Fruit fly (Drosophila melanogaster) whole organism, embryonic: ENCODE results near the gene CG4393.
A peak's percentile ranks its signal among the peaks of the same experiment; 100 is the strongest.

Source experiments
- Atf6 ChIP-seq: fragments of 200-800 bp; sonication (Bioruptor generic); IDR thresholded peaks from 2 replicates; pipeline ENCODE4 v1.3.6; 2022; ENCODE audit warnings: missing biosample characterization, missing genetic modification characterization
- CG10147 ChIP-seq: fragments of 200-800 bp; sonication (Bioruptor generic); optimal IDR thresholded peaks from 2 replicates; lab custom pipeline; 2019; ENCODE audit warnings: missing biosample characterization, mild to moderate bottlenecking, missing genetic modification characterization, moderate library complexity
- CG10431 ChIP-seq: fragments of 200-800 bp; sonication (Bioruptor generic); optimal IDR thresholded peaks from 3 replicates; lab custom pipeline; 2018; ENCODE audit warnings: missing biosample characterization, mild to moderate bottlenecking, missing genetic modification characterization
- CG11560 ChIP-seq: fragments of 200-800 bp; sonication (Bioruptor generic); IDR thresholded peaks from 3 replicates; pipeline ENCODE4 v1.3.6; 2022; ENCODE audit warnings: missing biosample characterization, missing genetic modification characterization
- CG12071 ChIP-seq: fragments of 200-800 bp; sonication (Bioruptor generic); optimal IDR thresholded peaks from 3 replicates; lab custom pipeline; 2018; ENCODE audit warnings: missing biosample characterization, mild to moderate bottlenecking, missing genetic modification characterization
- CG12155 ChIP-seq: fragments of 200-800 bp; sonication (Bioruptor generic); optimal IDR thresholded peaks from 3 replicates; lab custom pipeline; 2016; ENCODE audit warnings: missing biosample characterization, missing genetic modification characterization
- CG12769 ChIP-seq: fragments of 200-800 bp; sonication (Bioruptor generic); optimal IDR thresholded peaks from 2 replicates; lab custom pipeline; 2019; ENCODE audit warnings: missing biosample characterization, mild to moderate bottlenecking, missing genetic modification characterization, moderate library complexity
- CG13287 ChIP-seq: fragments of 200-800 bp; sonication (Bioruptor generic); IDR thresholded peaks from 2 replicates; pipeline ENCODE4 v1.3.6; 2022; ENCODE audit warnings: missing biosample characterization, missing genetic modification characterization; ENCODE audit not compliant: partially characterized antibody
- CG17359 ChIP-seq: fragments of 200-800 bp; sonication (Bioruptor generic); optimal IDR thresholded peaks from 3 replicates; lab custom pipeline; 2018; ENCODE audit warnings: missing biosample characterization, mild to moderate bottlenecking, missing genetic modification characterization, moderate library complexity
- CG17568 ChIP-seq: fragments of 200-800 bp; sonication (Bioruptor generic); optimal IDR thresholded peaks from 2 replicates; lab custom pipeline; 2018; ENCODE audit warnings: missing biosample characterization, mild to moderate bottlenecking, missing genetic modification characterization, moderate library complexity
- CG17612 ChIP-seq: fragments of 200-800 bp; sonication (Bioruptor generic); IDR thresholded peaks from 2 replicates; pipeline ENCODE4 v1.3.6; 2022; ENCODE audit warnings: missing biosample characterization, missing genetic modification characterization
- CG2116 ChIP-seq: fragments of 200-800 bp; sonication (Bioruptor generic); optimal IDR thresholded peaks from 3 replicates; lab custom pipeline; 2018; ENCODE audit warnings: missing biosample characterization, mild to moderate bottlenecking, missing genetic modification characterization
- CG2202 ChIP-seq: fragments of 200-800 bp; sonication (Bioruptor generic); optimal IDR thresholded peaks from 2 replicates; lab custom pipeline; 2018; ENCODE audit warnings: missing biosample characterization, mild to moderate bottlenecking, missing genetic modification characterization
- CG3726 ChIP-seq: fragments of 200-800 bp; sonication (Bioruptor generic); IDR thresholded peaks from 3 replicates; pipeline ENCODE4, ENCODE4 v1.3.6; 2022; ENCODE audit warnings: missing biosample characterization, missing genetic modification characterization
- CG4328 ChIP-seq: fragments of 200-800 bp; sonication (Bioruptor generic); optimal IDR thresholded peaks from 3 replicates; lab custom pipeline; 2017; ENCODE audit warnings: missing biosample characterization, missing genetic modification reagents, missing genetic modification characterization
- CG6272 ChIP-seq: fragments of 200-800 bp; sonication (Bioruptor generic); IDR thresholded peaks from 2 replicates; pipeline ENCODE4 v1.3.6; 2022; ENCODE audit warnings: missing biosample characterization, missing genetic modification characterization
- CG6791 ChIP-seq: fragments of 200-800 bp; sonication (Bioruptor generic); IDR thresholded peaks from 3 replicates; pipeline ENCODE4 v1.3.6; 2022; ENCODE audit warnings: missing biosample characterization, missing genetic modification characterization; ENCODE audit not compliant: partially characterized antibody
- CG7963 ChIP-seq: fragments of 200-800 bp; sonication (Bioruptor generic); IDR thresholded peaks from 3 replicates; pipeline ENCODE4 v1.3.6; 2022; ENCODE audit warnings: missing biosample characterization, missing genetic modification characterization; ENCODE audit not compliant: partially characterized antibody
- CG9215 ChIP-seq: fragments of 200-800 bp; sonication (Bioruptor generic); IDR thresholded peaks from 2 replicates; pipeline ENCODE4 v1.3.6; 2022; ENCODE audit warnings: missing biosample characterization, missing genetic modification characterization
- D ChIP-seq, 2 experiments: fragments of 200-800 bp in 1 of 2; fragments of >200 bp in 1 of 2; sonication (Bioruptor generic) in 1 of 2; optimal IDR thresholded peaks; 2 replicates in 1 of 2; 3 replicates in 1 of 2; lab custom pipeline; 2017; ENCODE audit warnings: mild to moderate bottlenecking in 1 of 2, missing biosample characterization in 1 of 2, missing genetic modification characterization in 1 of 2, missing genetic modification reagents in 1 of 2
- Dip2 ChIP-seq: fragments of 200-800 bp; sonication (Bioruptor generic); IDR thresholded peaks from 2 replicates; pipeline ENCODE4 v1.3.6; 2022; ENCODE audit warnings: missing biosample characterization, missing genetic modification characterization
- Doc2 ChIP-seq: fragments of 200-800 bp; sonication (Bioruptor generic); IDR thresholded peaks from 2 replicates; pipeline ENCODE4 v1.3.6; 2022; ENCODE audit warnings: missing biosample characterization, missing genetic modification characterization
- Ets65A ChIP-seq: fragments of 200-800 bp; sonication (Bioruptor generic); peaks from one replicate; lab custom pipeline; 2016; ENCODE audit warnings: missing biosample characterization, missing genetic modification characterization
- Fer2 ChIP-seq: fragments of 200-800 bp; sonication (Bioruptor generic); optimal IDR thresholded peaks from 2 replicates; lab custom pipeline; 2018; ENCODE audit warnings: missing biosample characterization, mild to moderate bottlenecking, missing genetic modification characterization, moderate library complexity
- Gug ChIP-seq: fragments of 200-800 bp; sonication (Bioruptor generic); IDR thresholded peaks from 4 replicates; pipeline ENCODE4 v1.3.6; 2022; ENCODE audit warnings: missing biosample characterization, missing genetic modification characterization
- HLH4C ChIP-seq: fragments of 200-800 bp; sonication (Bioruptor generic); IDR thresholded peaks from 3 replicates; pipeline ENCODE4 v1.3.6; 2022; ENCODE audit warnings: missing biosample characterization, missing genetic modification characterization; ENCODE audit not compliant: partially characterized antibody
- HmgZ ChIP-seq: fragments of 200-800 bp; sonication (Bioruptor generic); optimal IDR thresholded peaks from 2 replicates; lab custom pipeline; 2018; ENCODE audit warnings: missing biosample characterization, mild to moderate bottlenecking, missing genetic modification characterization
- Hmr ChIP-seq: fragments of 200-800 bp; sonication (Bioruptor generic); optimal IDR thresholded peaks from 3 replicates; lab custom pipeline; 2017; ENCODE audit warnings: mild to moderate bottlenecking, missing biosample characterization, missing genetic modification reagents, missing genetic modification characterization
- Nf-YB ChIP-seq: fragments of 200-800 bp; sonication (Bioruptor generic); optimal IDR thresholded peaks from 3 replicates; lab custom pipeline; 2019; ENCODE audit warnings: missing biosample characterization, mild to moderate bottlenecking, missing genetic modification characterization, moderate library complexity
- Ptx1 ChIP-seq: fragments of 200-800 bp; sonication (Bioruptor generic); IDR thresholded peaks from 2 replicates; pipeline ENCODE4 v1.3.6; 2022; ENCODE audit warnings: missing biosample characterization, missing genetic modification characterization
- aop ChIP-seq: fragments of 200-800 bp; sonication (Bioruptor generic); IDR thresholded peaks from 2 replicates; pipeline ENCODE4 v1.3.6; 2022; ENCODE audit warnings: missing biosample characterization, missing genetic modification characterization
- ap ChIP-seq: fragments of 200-800 bp; sonication (Bioruptor generic); IDR thresholded peaks from 2 replicates; pipeline ENCODE4 v1.3.6; 2022; ENCODE audit warnings: missing biosample characterization, missing genetic modification characterization
- chif ChIP-seq, 2 experiments: fragments of 200-800 bp; sonication (Bioruptor generic); optimal IDR thresholded peaks; 3 replicates each; lab custom pipeline; 2016; ENCODE audit warnings: missing biosample characterization in 2 of 2, missing genetic modification characterization in 2 of 2
- dmrt99B ChIP-seq: fragments of 200-800 bp; sonication (Bioruptor generic); optimal IDR thresholded peaks from 2 replicates; lab custom pipeline; 2018; ENCODE audit warnings: missing biosample characterization, mild to moderate bottlenecking, missing genetic modification characterization, moderate library complexity
- en ChIP-seq: fragments of 200-800 bp; sonication (Bioruptor generic); optimal IDR thresholded peaks from 2 replicates; lab custom pipeline; 2016; ENCODE audit warnings: missing biosample characterization, missing genetic modification characterization
- gfzf ChIP-seq: fragments of 200-800 bp; sonication (Bioruptor generic); optimal IDR thresholded peaks from 2 replicates; lab custom pipeline; 2016; ENCODE audit warnings: missing biosample characterization, mild to moderate bottlenecking, missing genetic modification characterization, moderate library complexity
- gro ChIP-seq: fragments of 200-800 bp; sonication (Bioruptor generic); optimal IDR thresholded peaks from 2 replicates; lab custom pipeline; 2016; ENCODE audit warnings: missing biosample characterization, missing genetic modification characterization
- gsb ChIP-seq: fragments of 200-800 bp; sonication (Bioruptor generic); IDR thresholded peaks from 2 replicates; pipeline ENCODE4 v1.3.6; 2022; ENCODE audit warnings: missing biosample characterization, missing genetic modification characterization
- nom ChIP-seq: fragments of 200-800 bp; sonication (Bioruptor generic); optimal IDR thresholded peaks from 2 replicates; lab custom pipeline; 2017; ENCODE audit warnings: missing biosample characterization, missing genetic modification characterization, mild to moderate bottlenecking, moderate library complexity, missing genetic modification reagents
- p53 ChIP-seq: fragments of 200-800 bp; sonication (Bioruptor generic); optimal IDR thresholded peaks from 2 replicates; lab custom pipeline; 2016; ENCODE audit warnings: missing biosample characterization, missing genetic modification characterization
- repo ChIP-seq: fragments of 200-800 bp; sonication (Bioruptor generic); optimal IDR thresholded peaks from 2 replicates; lab custom pipeline; 2016; ENCODE audit warnings: missing biosample characterization, missing genetic modification characterization
- salm ChIP-seq: fragments of 200-800 bp; sonication (Bioruptor generic); optimal IDR thresholded peaks from 2 replicates; lab custom pipeline; 2018; ENCODE audit warnings: missing biosample characterization, mild to moderate bottlenecking, missing genetic modification characterization
- slbo ChIP-seq: fragments of 200-800 bp; sonication (Bioruptor generic); IDR thresholded peaks from 2 replicates; pipeline ENCODE4 v1.3.6; 2022; ENCODE audit warnings: missing biosample characterization, missing genetic modification characterization
- slou ChIP-seq: fragments of 200-800 bp; sonication (Bioruptor generic); optimal IDR thresholded peaks from 3 replicates; lab custom pipeline; 2016; ENCODE audit warnings: missing biosample characterization, missing genetic modification characterization
- tap ChIP-seq: fragments of 200-800 bp; optimal IDR thresholded peaks from 3 replicates; lab custom pipeline; 2019; ENCODE audit warnings: missing biosample characterization, mild to moderate bottlenecking, missing genetic modification characterization, moderate library complexity
- tgo ChIP-seq: fragments of 200-800 bp; sonication (Bioruptor generic); IDR thresholded peaks from 3 replicates; pipeline ENCODE4 v1.3.6; 2022; ENCODE audit warnings: missing biosample characterization, missing genetic modification characterization
- tio ChIP-seq: fragments of 200-800 bp; sonication (Bioruptor generic); optimal IDR thresholded peaks from 2 replicates; lab custom pipeline; 2017; ENCODE audit warnings: missing biosample characterization, missing genetic modification characterization, inconsistent platforms
- trem ChIP-seq: fragments of 200-800 bp; optimal IDR thresholded peaks from 3 replicates; lab custom pipeline; 2019; ENCODE audit warnings: missing biosample characterization, mild to moderate bottlenecking, missing genetic modification characterization, moderate library complexity
- unpg ChIP-seq: fragments of 200-800 bp; sonication (Bioruptor generic); optimal IDR thresholded peaks from 3 replicates; lab custom pipeline; 2018; ENCODE audit warnings: missing biosample characterization, mild to moderate bottlenecking, missing genetic modification characterization, moderate library complexity
- zf30C ChIP-seq: fragments of 200-800 bp; sonication (Bioruptor generic); optimal IDR thresholded peaks from 3 replicates; lab custom pipeline; 2018; ENCODE audit warnings: missing biosample characterization, mild to moderate bottlenecking, missing genetic modification characterization

The CG4393 gene

DNA sequence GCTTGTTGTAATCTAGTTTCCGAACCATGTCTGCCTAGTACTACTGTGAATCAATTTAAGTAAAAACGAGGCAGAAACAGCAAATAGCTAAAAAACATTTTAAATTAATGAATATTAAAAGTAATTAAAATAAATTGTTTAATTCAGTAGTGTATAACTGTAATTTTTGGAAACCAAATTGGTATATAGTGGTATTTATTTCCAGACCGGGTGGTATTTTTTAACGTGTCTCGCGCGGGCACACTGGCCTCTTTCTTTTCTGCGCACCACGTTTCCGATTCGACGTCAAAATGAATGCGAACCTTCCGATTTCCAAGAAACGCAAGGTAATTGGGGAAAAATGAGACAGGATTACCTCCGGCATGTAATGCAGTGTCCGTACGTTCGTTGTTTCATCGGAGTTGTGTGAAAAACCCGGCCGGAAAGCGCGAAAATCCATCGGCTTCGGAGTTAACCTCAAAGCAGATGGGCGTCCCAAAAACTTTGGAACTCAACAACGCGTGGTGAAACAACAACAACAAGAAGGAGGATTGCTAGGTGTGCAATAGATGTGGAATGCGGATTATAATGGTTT, 25.9 kb downstream of the CG4393 start, which contains the start of gene RpS3 (continued):
- TF ChIP-seq repo (GFP tag; lab: Kevin White, UChicago) (no peak), Nf-YB (GFP tag; lab: Kevin White, UChicago) (peak; percentile 13), p53 (GFP tag; lab: Kevin White, UChicago) (no peak), Fer2 (no peak), CG17568 (GFP tag; lab: Kevin White, UChicago) (no peak), CG6791 (GFP tag; lab: Robert Waterston, UW) (no peak), slbo (no peak), Ets65A (GFP tag; lab: Kevin White, UChicago) (no peak), Atf6 (no peak), trem (peak; percentile 77), D (optimal IDR thresholded peaks at IDR 0.05; lab: Kevin White, UChicago) (peak; percentile 2), D (GFP tag; optimal IDR thresholded peaks at IDR 0.05; lab: Kevin White, UChicago) (no peak), tio (GFP tag; lab: Kevin White, UChicago) (no peak), chif (GFP tag; optimal IDR thresholded peaks at IDR 0.05; lab: Kevin White, UChicago) (no peak), CG12155 (GFP tag; lab: Kevin White, UChicago) (no peak), ap (GFP tag; lab: Robert Waterston, UW) (no peak), CG10431 (GFP tag; lab: Kevin White, UChicago) (peak; percentile 34), tgo (GFP tag; lab: Robert Waterston, UW) (no peak), CG2202 (tag; lab: Kevin White, UChicago) (no peak), en (GFP tag; lab: Kevin White, UChicago) (no peak), CG6272 (GFP tag; lab: Robert Waterston, UW) (no peak), slou (GFP tag; lab: Kevin White, UChicago) (no peak), unpg (GFP tag; lab: Kevin White, UChicago) (peak; percentile 2), CG13287 (peak; percentile 53), Hmr (peak; percentile 57), CG2116 (GFP tag; lab: Kevin White, UChicago) (peak; percentile 59), HmgZ (no peak), salm (tag; lab: Kevin White, UChicago) (peak; percentile 14), Dip2 (no peak), nom (GFP tag; lab: Kevin White, UChicago) (peak; percentile 68), Gug (GFP tag; lab: Robert Waterston, UW) (no peak), gsb (GFP tag; lab: Robert Waterston, UW) (no peak), HLH4C (GFP tag; lab: Robert Waterston, UW) (no peak), aop (GFP tag; lab: Robert Waterston, UW) (no peak), CG3726 (GFP tag; lab: Robert Waterston, UW) (no peak), CG12769 (no peak), CG10147 (GFP tag; lab: Kevin White, UChicago) (no peak), CG17612 (GFP tag; lab: Robert Waterston, UW) (no peak), Ptx1 (GFP tag; lab: Robert Waterston, UW) (no peak), zf30C (GFP tag; lab: Kevin White, UChicago) (no peak), CG17359 (peak; percentile 22), CG9215 (GFP tag; lab: Robert Waterston, UW) (no peak), CG7963 (GFP tag; lab: Robert Waterston, UW) (no peak), Doc2 (GFP tag; lab: Robert Waterston, UW) (no peak), gro (no peak), CG4328 (peak; percentile 12), gfzf (peak; percentile 71), CG11560 (tag; lab: Robert Waterston, UW) (no peak), dmrt99B (tag; lab: Kevin White, UChicago) (peak; percentile 23), tap (tag; lab: Kevin White, UChicago) (no peak), CG12071 (no peak)
